Fruit fly (Drosophila melanogaster): ENCODE results near the gene CG7950.
A peak's percentile ranks its signal among the peaks of the same experiment; 100 is the strongest.

CG7950 gene

dm6 chr3R:30046029-30047001, 10.3 kb upstream of the CG7950 start, which contains the start of the genes RpL32 and CG7943 (continued):
- peak; percentile 88 for TF ChIP-seq CG2889 (GFP tag; IDR thresholded peaks at IDR 0.05)
- peak; percentile 93 for TF ChIP-seq Rx (GFP tag; IDR thresholded peaks at IDR 0.05)
- TF ChIP-seq sob (GFP tag; IDR thresholded peaks at IDR 0.05) = peak; percentile 97
- TF ChIP-seq CG34376 (GFP tag; optimal IDR thresholded peaks at IDR 0.05) = peak; percentile 99
- TF ChIP-seq Med (GFP tag) = peak; percentile 100
- peak; percentile 85 for TF ChIP-seq Mrtf (GFP tag; IDR thresholded peaks at IDR 0.05)
- peak; percentile 78 for TF ChIP-seq Adf1 (GFP tag; IDR thresholded peaks at IDR 0.05)
- TF ChIP-seq Sox102F (GFP tag; optimal IDR thresholded peaks at IDR 0.05) = peak; percentile 78
- TF ChIP-seq CG7839 (tag; optimal IDR thresholded peaks at IDR 0.05) = peak; percentile 85
- peak; percentile 85 for TF ChIP-seq D19B (GFP tag; optimal IDR thresholded peaks at IDR 0.05)
- peak; percentile 81 for TF ChIP-seq ftz-f1 (GFP tag; optimal IDR thresholded peaks at IDR 0.05)
- peak; percentile 93 for TF ChIP-seq CG17829 (tag; optimal IDR thresholded peaks at IDR 0.05)
- peak; percentile 92 for TF ChIP-seq CG5953 (GFP tag; IDR thresholded peaks at IDR 0.05)
- TF ChIP-seq CG31441 (GFP tag; IDR thresholded peaks at IDR 0.05) = peak; percentile 88
- peak; percentile 99 for TF ChIP-seq CG17186 (GFP tag; optimal IDR thresholded peaks at IDR 0.05)
- peak; percentile 96 for TF ChIP-seq sens-2 (GFP tag; IDR thresholded peaks at IDR 0.05)
- TF ChIP-seq vnd (GFP tag; IDR thresholded peaks at IDR 0.05; ENCODE audit: partially characterized antibody) = peak; percentile 100
- TF ChIP-seq CG17568 (GFP tag; optimal IDR thresholded peaks at IDR 0.05) = no peak
- TF ChIP-seq CG11398 (GFP tag; optimal IDR thresholded peaks at IDR 0.05) = peak; percentile 86
- peak; percentile 93 for TF ChIP-seq pho (GFP tag; optimal IDR thresholded peaks at IDR 0.05)
- peak; percentile 82 for TF ChIP-seq CG15269 (tag; optimal IDR thresholded peaks at IDR 0.05)
- TF ChIP-seq gsb (GFP tag; IDR thresholded peaks at IDR 0.05) = peak; percentile 92
- peak; percentile 94 for TF ChIP-seq rib (GFP tag; IDR thresholded peaks at IDR 0.05)
- TF ChIP-seq ind (GFP tag; optimal IDR thresholded peaks at IDR 0.05) = peak; percentile 97
- peak; percentile 87 for TF ChIP-seq toy (GFP tag; IDR thresholded peaks at IDR 0.05)
- TF ChIP-seq CkIIα-i1 (GFP tag; IDR thresholded peaks at IDR 0.05) = 0 out of 2 replicates have a peak, but pooled peaks have one; percentile 57
- peak; percentile 72 for TF ChIP-seq CG5180 (GFP tag; optimal IDR thresholded peaks at IDR 0.05)
- TF ChIP-seq Sox100B (GFP tag; optimal IDR thresholded peaks at IDR 0.05) = peak; percentile 92
- peak; percentile 82 for TF ChIP-seq HLHmδ (GFP tag; optimal IDR thresholded peaks at IDR 0.05)
- TF ChIP-seq Mes4 (GFP tag; optimal IDR thresholded peaks at IDR 0.05) = peak; percentile 96
- peak; percentile 97 for TF ChIP-seq bcd (GFP tag; optimal IDR thresholded peaks at IDR 0.05)
- peak; percentile 98 for TF ChIP-seq Camta (GFP tag; optimal IDR thresholded peaks at IDR 0.05)
- peak; percentile 100 for TF ChIP-seq Doc3 (GFP tag; IDR thresholded peaks at IDR 0.05; ENCODE audit: partially characterized antibody)
- peak; percentile 72 for TF ChIP-seq kah (GFP tag; optimal IDR thresholded peaks at IDR 0.05)
- peak; percentile 94 for TF ChIP-seq Xrp1 (GFP tag; IDR thresholded peaks at IDR 0.05)
- TF ChIP-seq CG2875 (GFP tag; optimal IDR thresholded peaks at IDR 0.05) = peak; percentile 83
- TF ChIP-seq tap (tag; optimal IDR thresholded peaks at IDR 0.05) = peak; percentile 89
- peak; percentile 76 for TF ChIP-seq CG9437 (GFP tag; optimal IDR thresholded peaks at IDR 0.05)
- peak; percentile 94 for TF ChIP-seq C15 (GFP tag; IDR thresholded peaks at IDR 0.05)
- TF ChIP-seq CG12391 (tag; optimal IDR thresholded peaks at IDR 0.05) = peak; percentile 92
- TF ChIP-seq CG7357 (GFP tag; IDR thresholded peaks at IDR 0.05) = peak; percentile 92
- TF ChIP-seq Lhr (GFP tag; optimal IDR thresholded peaks at IDR 0.05) = peak; percentile 64
- TF ChIP-seq run (tag; optimal IDR thresholded peaks at IDR 0.05) = peak; percentile 87
- TF ChIP-seq zfh1 (GFP tag; IDR thresholded peaks at IDR 0.05) = peak; percentile 96
- TF ChIP-seq lola (GFP tag; optimal IDR thresholded peaks at IDR 0.05) = peak in 1 of 3 experiments; percentile 70
- peak; percentile 79 for TF ChIP-seq Usf (GFP tag; optimal IDR thresholded peaks at IDR 0.05)
- TF ChIP-seq Awh (GFP tag; IDR thresholded peaks at IDR 0.05) = peak; percentile 86
- peak; percentile 91 for TF ChIP-seq CG13894 (tag; optimal IDR thresholded peaks at IDR 0.05)
